Fruit fly (Drosophila melanogaster): Measurements from ENCODE around the gene Lsp1beta.

Gene Lsp1beta

DNA sequence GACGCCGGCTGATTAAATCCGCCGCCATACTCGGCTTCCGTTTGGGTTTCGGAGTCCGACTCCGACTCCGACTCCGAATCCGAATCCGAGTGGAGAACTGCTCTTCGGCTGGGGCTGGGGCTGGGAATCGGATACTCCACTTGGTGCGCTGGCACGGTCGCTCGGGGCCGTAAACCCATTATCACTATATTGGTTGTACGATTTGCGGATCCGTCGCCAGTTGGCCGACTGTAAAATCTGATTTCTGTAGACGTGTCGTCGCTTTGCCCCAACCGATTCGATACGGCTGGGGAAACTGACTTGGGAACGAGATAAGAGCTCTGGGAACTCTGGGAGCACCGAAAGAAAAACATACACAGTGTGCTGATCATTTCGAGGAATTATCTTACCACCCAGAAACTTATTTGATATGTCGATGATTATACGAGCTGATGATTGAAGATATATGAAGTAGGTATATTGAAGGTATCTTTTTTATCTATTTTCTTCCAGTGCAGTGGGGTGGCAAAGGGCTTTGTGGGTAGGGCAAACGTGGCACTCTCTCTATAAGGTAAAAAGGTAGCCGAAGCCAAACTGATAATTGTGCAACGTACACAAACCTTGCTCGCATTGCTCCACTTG is 40.3 kb upstream of the Lsp1beta start (continued):
- TF ChIP-seq Dfd (GFP tag; optimal IDR thresholded peaks at IDR 0.05) (no peak), CG14050 (GFP tag; IDR thresholded peaks at IDR 0.05) (no peak), croc (GFP tag; conservative IDR thresholded peaks at IDR 0.05) (peak; percentile 25; the same call in 1 of the 3 replicates), TFAM (GFP tag; optimal IDR thresholded peaks at IDR 0.05) (no peak), Abd-B (GFP tag; optimal IDR thresholded peaks at IDR 0.05) (no peak), slou (GFP tag; optimal IDR thresholded peaks at IDR 0.05) (no peak), CG6654 (GFP tag; optimal IDR thresholded peaks at IDR 0.05) (no peak), ac (GFP tag; optimal IDR thresholded peaks at IDR 0.05) (no peak), Vsx1 (GFP tag; optimal IDR thresholded peaks at IDR 0.05) (no peak), CG14965 (GFP tag; optimal IDR thresholded peaks at IDR 0.05; ENCODE audit: borderline replicate concordance) (no peak), CG32532 (GFP tag; IDR thresholded peaks at IDR 0.05) (peak; percentile 13; the same call in 1 of the 2 replicates), Dll (GFP tag; IDR thresholded peaks at IDR 0.05; ENCODE audit: partially characterized antibody) (no peak), Xbp1 (GFP tag; optimal IDR thresholded peaks at IDR 0.05) (peak; percentile 72), HLHmδ (GFP tag; optimal IDR thresholded peaks at IDR 0.05) (no peak), fru (optimal IDR thresholded peaks at IDR 0.05) (no peak), CG9817 (tag; optimal IDR thresholded peaks at IDR 0.05) (peak; percentile 50), CG6813 (GFP tag; optimal IDR thresholded peaks at IDR 0.05) (peak; percentile 41), CG3281 (GFP tag; optimal IDR thresholded peaks at IDR 0.05) (no peak), slbo (GFP tag; IDR thresholded peaks at IDR 0.05) (peak; percentile 70), dati (GFP tag; IDR thresholded peaks at IDR 0.05) (no peak), Hr78 (GFP tag; optimal IDR thresholded peaks at IDR 0.05) (peak in 1 of 2 experiments; percentile 92), sr (GFP tag; IDR thresholded peaks at IDR 0.05) (no peak), CG10431 (GFP tag; optimal IDR thresholded peaks at IDR 0.05) (no peak), CG12391 (tag; optimal IDR thresholded peaks at IDR 0.05) (peak; percentile 74), hbn (GFP tag; IDR thresholded peaks at IDR 0.05; ENCODE audit: partially characterized antibody) (no peak), CG8765 (GFP tag; IDR thresholded peaks at IDR 0.05) (no peak), CG9727 (GFP tag; optimal IDR thresholded peaks at IDR 0.05) (peak; percentile 29), CG11093 (GFP tag; IDR thresholded peaks at IDR 0.05) (peak; percentile 50; the same call in 2 of the 3 replicates), tx (GFP tag; optimal IDR thresholded peaks at IDR 0.05) (no peak), CG34376 (GFP tag; optimal IDR thresholded peaks at IDR 0.05) (peak; percentile 7), ara (GFP tag; IDR thresholded peaks at IDR 0.05) (peak; percentile 49; the same call in 1 of the 2 replicates), CG10274 (GFP tag; optimal IDR thresholded peaks at IDR 0.05) (no peak), CG12942 (GFP tag; optimal IDR thresholded peaks at IDR 0.05) (no peak), CG17912 (GFP tag; optimal IDR thresholded peaks at IDR 0.05) (no peak), CG3838 (GFP tag; optimal IDR thresholded peaks at IDR 0.05) (no peak), crp (GFP tag; optimal IDR thresholded peaks at IDR 0.05) (no peak), CkIIα-i1 (GFP tag; IDR thresholded peaks at IDR 0.05) (no peak), CG4328 (GFP tag; optimal IDR thresholded peaks at IDR 0.05) (no peak), CG6689 (GFP tag; IDR thresholded peaks at IDR 0.05) (peak; percentile 45; the same call in 1 of the 2 replicates), kay (GFP tag; optimal IDR thresholded peaks at IDR 0.05) (peak; percentile 13), CG7786 (GFP tag; optimal IDR thresholded peaks at IDR 0.05) (peak; percentile 35), az2 (GFP tag; optimal IDR thresholded peaks at IDR 0.05) (peak; percentile 36), CG15514 (GFP tag; optimal IDR thresholded peaks at IDR 0.05) (peak; percentile 13), Mrtf (GFP tag; IDR thresholded peaks at IDR 0.05) (peak; percentile 44; the same call in 1 of the 3 replicates), Hey (tag; optimal IDR thresholded peaks at IDR 0.05) (no peak), CG18619 (GFP tag; optimal IDR thresholded peaks at IDR 0.05) (peak; percentile 8), Poxn (GFP tag; IDR thresholded peaks at IDR 0.05) (no peak), pb (GFP tag; optimal IDR thresholded peaks at IDR 0.05) (no peak), NK7.1 (GFP tag; optimal IDR thresholded peaks at IDR 0.05) (peak; percentile 8), MTF-1 (GFP tag; optimal IDR thresholded peaks at IDR 0.05; ENCODE audit: borderline replicate concordance) (no peak)

Data from whole organism, embryonic.